Fruit fly (Drosophila melanogaster) whole organism, embryonic: ENCODE measurements around the gene Spn28B.

Source experiments
- CG12071 ChIP-seq: fragments of 200-800 bp; sonication (Bioruptor generic); optimal IDR thresholded peaks from 3 replicates; lab custom pipeline; 2018; ENCODE audit warnings: missing biosample characterization, mild to moderate bottlenecking, missing genetic modification characterization
- CG13775 ChIP-seq: fragments of 200-800 bp; sonication (Bioruptor generic); optimal IDR thresholded peaks from 3 replicates; lab custom pipeline; 2017; ENCODE audit warnings: missing biosample characterization, mild to moderate bottlenecking, missing genetic modification characterization
- CG1529 ChIP-seq: fragments of 200-800 bp; sonication (Bioruptor generic); optimal IDR thresholded peaks from 3 replicates; lab custom pipeline; 2018; ENCODE audit warnings: missing biosample characterization, missing genetic modification characterization
- CG1832 ChIP-seq: fragments of 200-800 bp; sonication (Bioruptor generic); optimal IDR thresholded peaks from 2 replicates; lab custom pipeline; 2017; ENCODE audit warnings: missing biosample characterization, mild to moderate bottlenecking, missing genetic modification characterization, inconsistent platforms
- CG8089 ChIP-seq: fragments of 200-800 bp; sonication (Bioruptor generic); optimal IDR thresholded peaks from 3 replicates; lab custom pipeline; 2016; ENCODE audit warnings: missing biosample characterization, missing genetic modification characterization
- Ets97D ChIP-seq: fragments of 200-800 bp; sonication (Bioruptor generic); optimal IDR thresholded peaks from 3 replicates; lab custom pipeline; 2016; ENCODE audit warnings: missing biosample characterization, missing genetic modification characterization
- Lpt ChIP-seq: fragments of >200 bp; optimal IDR thresholded peaks from 2 replicates; lab custom pipeline; 2018; ENCODE audit warnings: missing biosample characterization, missing genetic modification characterization
- Oli ChIP-seq: fragments of 200-800 bp; sonication (Bioruptor generic); optimal IDR thresholded peaks from 2 replicates; lab custom pipeline; 2018; ENCODE audit warnings: missing biosample characterization, mild to moderate bottlenecking, missing genetic modification characterization, moderate library complexity
- crol ChIP-seq: fragments of 200-800 bp; sonication (Bioruptor generic); IDR thresholded peaks from 2 replicates; pipeline ENCODE4 v1.3.6; 2022; ENCODE audit warnings: missing biosample characterization, missing genetic modification characterization
- psq ChIP-seq: fragments of 200-800 bp; sonication (Bioruptor generic); optimal IDR thresholded peaks from 2 replicates; lab custom pipeline; 2017; ENCODE audit warnings: missing biosample characterization, missing genetic modification characterization
- sug ChIP-seq: fragments of 200-800 bp; optimal IDR thresholded peaks from 2 replicates; lab custom pipeline; 2019; ENCODE audit warnings: missing biosample characterization, mild to moderate bottlenecking, missing genetic modification characterization, moderate library complexity

DNA sequence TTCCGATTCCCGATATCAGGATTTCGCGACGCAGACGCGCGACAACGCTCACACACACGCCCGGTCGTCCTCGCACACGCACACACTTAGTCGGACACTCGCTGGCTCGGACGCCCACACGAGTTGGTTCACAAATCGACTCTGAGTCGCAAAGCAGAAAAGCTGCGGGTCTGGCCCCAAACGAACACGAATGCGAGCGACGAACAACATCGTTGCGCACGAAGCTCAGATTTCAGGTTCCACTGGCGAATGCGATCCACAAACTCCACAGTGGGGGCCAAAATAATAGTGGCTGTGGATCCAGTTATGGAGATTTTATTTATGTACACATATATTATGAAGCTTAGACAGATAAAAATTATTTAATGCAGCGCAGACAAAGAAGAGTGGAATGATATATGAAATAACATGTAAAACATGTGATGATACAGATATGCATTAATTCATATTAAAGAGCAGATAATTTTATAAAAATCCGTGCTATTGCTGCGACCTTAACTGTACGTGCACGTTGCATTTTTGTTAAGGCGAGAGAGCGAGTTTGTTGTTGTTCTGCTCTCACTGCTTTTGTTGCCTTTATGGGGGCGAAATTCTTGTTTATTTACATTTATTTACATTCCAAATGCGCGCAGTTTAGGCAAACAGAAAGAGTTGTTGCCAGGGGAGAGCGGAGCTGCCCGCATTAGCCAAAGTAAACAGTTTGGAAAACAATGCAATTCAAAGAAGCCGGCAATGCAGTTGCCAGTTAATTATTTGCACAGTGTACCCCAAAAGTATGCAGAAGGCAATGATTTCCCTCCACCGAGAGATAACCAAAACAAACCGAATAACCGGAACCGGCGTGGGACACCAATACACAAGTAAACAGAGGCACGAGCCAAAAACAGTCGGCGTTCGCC, 5.0 kb upstream of the Spn28B start:
- peak; percentile 30 for TF ChIP-seq psq (GFP tag; lab: Kevin White, UChicago)
- TF ChIP-seq sug: peak; percentile 54
- TF ChIP-seq CG1529: peak; percentile 77
- peak; percentile 79 for TF ChIP-seq Oli
- TF ChIP-seq crol (GFP tag; lab: Robert Waterston, UW): peak; percentile 47; the same call in 1 of the 2 replicates
- peak; percentile 72 for TF ChIP-seq CG8089 (GFP tag; lab: Kevin White, UChicago)
- TF ChIP-seq CG12071: peak; percentile 77
- TF ChIP-seq Lpt (GFP tag; lab: Kevin White, UChicago): no peak
- no peak for TF ChIP-seq CG1832
- peak; percentile 34 for TF ChIP-seq Ets97D (GFP tag; lab: Kevin White, UChicago)
- TF ChIP-seq CG13775 (GFP tag; lab: Kevin White, UChicago): peak; percentile 69
